Fruit fly (Drosophila melanogaster) whole organism, embryonic: ENCODE results near the gene p23.

Experiments used
- BEAF-32 ChIP-seq: fragments of 200-800 bp; sonication (Bioruptor generic); optimal IDR thresholded peaks from 3 replicates; lab custom pipeline; 2017; ENCODE audit warnings: missing biosample characterization, missing genetic modification characterization, mild to moderate bottlenecking, moderate library complexity, missing genetic modification reagents
- BtbVII ChIP-seq: fragments of 200-800 bp; sonication (Bioruptor generic); optimal IDR thresholded peaks from 3 replicates; lab custom pipeline; 2017; ENCODE audit warnings: missing biosample characterization, mild to moderate bottlenecking, missing genetic modification characterization
- CG1024 ChIP-seq: fragments of 200-800 bp; sonication (Bioruptor generic); IDR thresholded peaks from 2 replicates; pipeline ENCODE4 v1.3.6; 2022; ENCODE audit warnings: missing biosample characterization, missing genetic modification characterization
- CG17186 ChIP-seq: fragments of 200-800 bp; sonication (Bioruptor generic); optimal IDR thresholded peaks from 3 replicates; lab custom pipeline; 2017; ENCODE audit warnings: missing biosample characterization, missing genetic modification reagents, missing genetic modification characterization
- CG17328 ChIP-seq: fragments of 200-800 bp; sonication (Bioruptor generic); IDR thresholded peaks from 2 replicates; pipeline ENCODE4 v1.3.6; 2022; ENCODE audit warnings: missing biosample characterization, missing genetic modification characterization
- CG34376 ChIP-seq: fragments of 200-800 bp; sonication (Bioruptor generic); optimal IDR thresholded peaks from 2 replicates; lab custom pipeline; 2018; ENCODE audit warnings: missing biosample characterization, mild to moderate bottlenecking, missing genetic modification characterization
- CG3726 ChIP-seq: fragments of 200-800 bp; sonication (Bioruptor generic); IDR thresholded peaks from 3 replicates; pipeline ENCODE4, ENCODE4 v1.3.6; 2022; ENCODE audit warnings: missing biosample characterization, missing genetic modification characterization
- CG43689 ChIP-seq: fragments of 200-800 bp; sonication (Bioruptor generic); IDR thresholded peaks from 2 replicates; pipeline ENCODE4 v1.3.6; 2022; ENCODE audit warnings: missing biosample characterization, missing genetic modification characterization
- CG4617 ChIP-seq: fragments of 200-800 bp; sonication (Bioruptor generic); optimal IDR thresholded peaks from 3 replicates; lab custom pipeline; 2016; ENCODE audit warnings: missing biosample characterization, missing genetic modification characterization, borderline replicate concordance
- CG4707 ChIP-seq: fragments of 200-800 bp; sonication (Bioruptor generic); optimal IDR thresholded peaks from 2 replicates; lab custom pipeline; 2018; ENCODE audit warnings: missing biosample characterization, mild to moderate bottlenecking, missing genetic modification characterization, moderate library complexity
- CG5953 ChIP-seq: fragments of 200-800 bp; sonication (Bioruptor generic); IDR thresholded peaks from 2 replicates; pipeline ENCODE4 v1.3.6; 2022; ENCODE audit warnings: missing biosample characterization, missing genetic modification characterization
- CG6272 ChIP-seq: fragments of 200-800 bp; sonication (Bioruptor generic); IDR thresholded peaks from 2 replicates; pipeline ENCODE4 v1.3.6; 2022; ENCODE audit warnings: missing biosample characterization, missing genetic modification characterization
- CG6683 ChIP-seq: fragments of 200-800 bp; sonication (Bioruptor generic); optimal IDR thresholded peaks from 2 replicates; lab custom pipeline; 2017; ENCODE audit warnings: missing biosample characterization, mild to moderate bottlenecking, missing genetic modification characterization, missing genetic modification reagents
- CG7372 ChIP-seq: fragments of 200-800 bp; sonication (Bioruptor generic); IDR thresholded peaks from 2 replicates; pipeline ENCODE4 v1.3.6; 2022; ENCODE audit warnings: missing biosample characterization, missing genetic modification characterization
- CG7745 ChIP-seq: fragments of 200-800 bp; sonication (Bioruptor generic); optimal IDR thresholded peaks from 2 replicates; lab custom pipeline; 2018; ENCODE audit warnings: missing biosample characterization, mild to moderate bottlenecking, missing genetic modification characterization, moderate library complexity
- CG7786 ChIP-seq: fragments of 200-800 bp; sonication (Bioruptor generic); optimal IDR thresholded peaks from 2 replicates; lab custom pipeline; 2016; ENCODE audit warnings: missing biosample characterization, missing genetic modification characterization
- CG9876 ChIP-seq: fragments of 200-800 bp; sonication (Bioruptor generic); optimal IDR thresholded peaks from 2 replicates; lab custom pipeline; 2016; ENCODE audit warnings: missing biosample characterization, missing genetic modification characterization
- Dll ChIP-seq: fragments of 200-800 bp; sonication (Bioruptor generic); IDR thresholded peaks from 4 replicates; pipeline ENCODE4 v1.3.6; 2022; ENCODE audit warnings: missing biosample characterization, missing genetic modification characterization; ENCODE audit not compliant: partially characterized antibody
- Gsc ChIP-seq: fragments of 200-800 bp; sonication (Bioruptor generic); IDR thresholded peaks from 2 replicates; pipeline ENCODE4 v1.3.6; 2022; ENCODE audit warnings: missing biosample characterization, missing genetic modification characterization
- HmgZ ChIP-seq: fragments of 200-800 bp; sonication (Bioruptor generic); optimal IDR thresholded peaks from 2 replicates; lab custom pipeline; 2018; ENCODE audit warnings: missing biosample characterization, mild to moderate bottlenecking, missing genetic modification characterization
- Hr78 ChIP-seq, 2 experiments: fragments of 200-800 bp in 1 of 2; fragments of >200 bp in 1 of 2; sonication (Bioruptor generic) in 1 of 2; optimal IDR thresholded peaks; 2 replicates each; lab custom pipeline; 2017 to 2019; ENCODE audit warnings: missing biosample characterization in 2 of 2, missing genetic modification characterization in 2 of 2, mild to moderate bottlenecking in 1 of 2, moderate library complexity in 1 of 2
- Lhr ChIP-seq: fragments of 200-800 bp; sonication (Bioruptor generic); optimal IDR thresholded peaks from 3 replicates; lab custom pipeline; 2017; ENCODE audit warnings: mild to moderate bottlenecking, missing biosample characterization, missing genetic modification reagents, missing genetic modification characterization
- MESR4 ChIP-seq: fragments of 200-800 bp; sonication (Bioruptor generic); optimal IDR thresholded peaks from 2 replicates; lab custom pipeline; 2018; ENCODE audit warnings: missing biosample characterization, mild to moderate bottlenecking, missing genetic modification characterization, moderate library complexity
- Med ChIP-seq: fragments of 200-800 bp; sonication (Bioruptor generic); peaks from one replicate; lab custom pipeline; 2016; ENCODE audit warnings: missing biosample characterization, missing genetic modification characterization, mild to moderate bottlenecking, inconsistent platforms, moderate library complexity
- NFAT ChIP-seq: fragments of 200-800 bp; sonication (Bioruptor generic); IDR thresholded peaks from 2 replicates; pipeline ENCODE4 v1.3.6; 2022; ENCODE audit warnings: missing biosample characterization, missing genetic modification characterization
- Six4 ChIP-seq: fragments of 200-800 bp; sonication (Bioruptor generic); optimal IDR thresholded peaks from 2 replicates; lab custom pipeline; 2016; ENCODE audit warnings: missing biosample characterization, missing genetic modification characterization
- Sox100B ChIP-seq: fragments of 200-800 bp; sonication (Bioruptor generic); optimal IDR thresholded peaks from 3 replicates; lab custom pipeline; 2018; ENCODE audit warnings: missing biosample characterization, mild to moderate bottlenecking, missing genetic modification characterization
- Spps ChIP-seq: fragments of 200-800 bp; sonication (Bioruptor generic); optimal IDR thresholded peaks from 2 replicates; lab custom pipeline; 2018; ENCODE audit warnings: missing biosample characterization, mild to moderate bottlenecking, missing genetic modification characterization
- ac ChIP-seq: fragments of 200-800 bp; sonication (Bioruptor generic); optimal IDR thresholded peaks from 3 replicates; lab custom pipeline; 2017; ENCODE audit warnings: missing biosample characterization, mild to moderate bottlenecking, missing genetic modification characterization
- al ChIP-seq: fragments of 200-800 bp; sonication (Bioruptor generic); IDR thresholded peaks from 2 replicates; pipeline ENCODE4 v1.3.6; 2022; ENCODE audit warnings: missing biosample characterization, missing genetic modification characterization
- ap ChIP-seq: fragments of 200-800 bp; sonication (Bioruptor generic); IDR thresholded peaks from 2 replicates; pipeline ENCODE4 v1.3.6; 2022; ENCODE audit warnings: missing biosample characterization, missing genetic modification characterization
- ato ChIP-seq: fragments of 200-800 bp; sonication (Bioruptor generic); IDR thresholded peaks from 2 replicates; pipeline ENCODE4 v1.3.6; 2022; ENCODE audit warnings: missing biosample characterization, missing genetic modification characterization; ENCODE audit not compliant: partially characterized antibody
- cas ChIP-seq: fragments of 200-800 bp; sonication (Bioruptor generic); IDR thresholded peaks from 2 replicates; pipeline ENCODE4 v1.3.6; 2022; ENCODE audit warnings: missing biosample characterization, missing genetic modification characterization
- chm ChIP-seq: fragments of 200-800 bp; sonication (Bioruptor generic); IDR thresholded peaks from 2 replicates; pipeline ENCODE4 v1.3.6; 2022; ENCODE audit warnings: missing biosample characterization, missing genetic modification characterization
- dm ChIP-seq: fragments of 200-800 bp; sonication (Bioruptor generic); optimal IDR thresholded peaks from 3 replicates; lab custom pipeline; 2016; ENCODE audit warnings: missing biosample characterization, missing genetic modification characterization
- en ChIP-seq: fragments of 200-800 bp; sonication (Bioruptor generic); optimal IDR thresholded peaks from 2 replicates; lab custom pipeline; 2016; ENCODE audit warnings: missing biosample characterization, missing genetic modification characterization
- exex ChIP-seq: fragments of 200-800 bp; sonication (Bioruptor generic); optimal IDR thresholded peaks from 4 replicates; lab custom pipeline; 2018; ENCODE audit warnings: missing biosample characterization, mild to moderate bottlenecking, missing genetic modification characterization, moderate library complexity
- hbn ChIP-seq: fragments of 200-800 bp; sonication (Bioruptor generic); IDR thresholded peaks from 2 replicates; pipeline ENCODE4 v1.3.6; 2022; ENCODE audit warnings: missing biosample characterization, missing genetic modification characterization; ENCODE audit not compliant: partially characterized antibody
- kay ChIP-seq: fragments of 200-800 bp; sonication (Bioruptor generic); optimal IDR thresholded peaks from 2 replicates; lab custom pipeline; 2016; ENCODE audit warnings: missing biosample characterization, missing genetic modification characterization
- kni ChIP-seq: fragments of 200-800 bp; sonication (Bioruptor generic); optimal IDR thresholded peaks from 3 replicates; lab custom pipeline; 2017; ENCODE audit warnings: mild to moderate bottlenecking, missing biosample characterization, missing genetic modification reagents, missing genetic modification characterization
- nerfin-1 ChIP-seq: fragments of 200-800 bp; sonication (Bioruptor generic); optimal IDR thresholded peaks from 3 replicates; lab custom pipeline; 2019; ENCODE audit warnings: missing biosample characterization, mild to moderate bottlenecking, missing genetic modification characterization, moderate library complexity
- oc ChIP-seq: fragments of 200-800 bp; sonication (Bioruptor generic); optimal IDR thresholded peaks from 2 replicates; lab custom pipeline; 2018; ENCODE audit warnings: missing biosample characterization, mild to moderate bottlenecking, missing genetic modification characterization, moderate library complexity
- phol ChIP-seq: fragments of 200-800 bp; sonication (Bioruptor generic); optimal IDR thresholded peaks from 3 replicates; lab custom pipeline; 2018; ENCODE audit warnings: missing biosample characterization, mild to moderate bottlenecking, missing genetic modification characterization, moderate library complexity
- pita ChIP-seq: fragments of 200-800 bp; sonication (Bioruptor generic); optimal IDR thresholded peaks from 2 replicates; lab custom pipeline; 2017; ENCODE audit warnings: missing biosample characterization, mild to moderate bottlenecking, missing genetic modification characterization
- psq ChIP-seq: fragments of 200-800 bp; sonication (Bioruptor generic); optimal IDR thresholded peaks from 2 replicates; lab custom pipeline; 2017; ENCODE audit warnings: missing biosample characterization, missing genetic modification characterization
- sqz ChIP-seq: fragments of 200-800 bp; sonication (Bioruptor generic); optimal IDR thresholded peaks from 3 replicates; lab custom pipeline; 2018; ENCODE audit warnings: missing biosample characterization, mild to moderate bottlenecking, missing genetic modification characterization
- tna ChIP-seq: fragments of 200-800 bp; sonication (Bioruptor generic); IDR thresholded peaks from 2 replicates; pipeline ENCODE4 v1.3.6; 2022; ENCODE audit warnings: missing biosample characterization, missing genetic modification characterization; ENCODE audit not compliant: partially characterized antibody
- trh ChIP-seq: fragments of 200-800 bp; sonication (Bioruptor generic); optimal IDR thresholded peaks from 2 replicates; lab custom pipeline; 2016; ENCODE audit warnings: missing biosample characterization, missing genetic modification characterization
- wdn ChIP-seq: fragments of 200-800 bp; sonication (Bioruptor generic); IDR thresholded peaks from 2 replicates; pipeline ENCODE4 v1.3.6; 2022; ENCODE audit warnings: missing biosample characterization, missing genetic modification characterization

Gene p23

DNA sequence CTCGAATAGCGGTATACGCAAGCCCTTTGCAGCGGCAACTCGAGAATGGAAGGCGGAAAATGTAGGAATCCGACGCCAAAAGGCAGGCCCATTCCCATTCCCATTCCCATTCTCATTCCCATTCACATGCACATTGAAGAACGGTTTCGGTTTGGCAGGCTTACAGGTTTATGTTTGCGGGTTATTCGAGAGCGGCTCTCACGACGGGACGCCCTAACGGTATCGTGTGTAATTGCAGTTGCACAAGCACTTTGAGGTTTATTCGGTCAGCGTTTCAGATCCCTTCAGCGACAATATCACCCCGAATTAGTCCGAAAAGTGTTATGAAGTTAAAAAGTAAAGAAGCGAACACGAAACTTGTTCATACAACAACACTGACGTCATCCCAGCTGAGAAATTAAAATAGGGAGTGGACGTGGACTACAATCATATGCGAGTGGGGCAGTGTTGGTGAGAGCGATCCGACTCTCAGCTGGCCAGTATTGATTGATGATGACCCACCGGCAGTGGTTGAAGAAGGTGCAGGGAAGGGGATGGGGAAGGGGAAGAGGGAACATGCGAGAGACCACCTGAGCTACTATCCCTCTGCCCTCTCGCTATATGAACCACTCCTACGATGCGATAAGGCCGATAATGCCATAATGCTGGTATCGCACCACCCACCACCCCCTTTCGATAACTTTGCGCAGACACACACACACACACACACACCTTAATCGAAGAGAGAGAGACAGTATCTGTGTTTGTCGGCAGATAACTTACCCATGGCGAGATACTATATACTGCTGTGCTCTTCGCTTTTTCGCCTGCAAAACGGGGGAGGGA, 26.7 kb downstream of the p23 start (continued):
- TF ChIP-seq Hr78 (GFP tag; optimal IDR thresholded peaks at IDR 0.05; lab: Kevin White, UChicago) (peak in 1 of 2 experiments; percentile 32), tna (GFP tag; lab: Robert Waterston, UW) (no peak), cas (no peak), Sox100B (GFP tag; lab: Kevin White, UChicago) (no peak), BtbVII (GFP tag; lab: Kevin White, UChicago) (peak; percentile 5), CG7372 (no peak), NFAT (no peak), Gsc (GFP tag; lab: Robert Waterston, UW) (no peak), CG7786 (GFP tag; lab: Kevin White, UChicago) (no peak), CG43689 (GFP tag; lab: Robert Waterston, UW) (no peak), dm (no peak), kni (GFP tag; lab: Kevin White, UChicago) (peak; percentile 79), kay (GFP tag; lab: Kevin White, UChicago) (peak; percentile 40), CG34376 (GFP tag; lab: Kevin White, UChicago) (peak; percentile 96), MESR4 (no peak), exex (peak; percentile 82), CG6683 (no peak), ato (no peak), hbn (GFP tag; lab: Robert Waterston, UW) (no peak), Med (GFP tag; lab: Kevin White, UChicago) (peak; percentile 59), nerfin-1 (tag; lab: Kevin White, UChicago) (no peak), ap (GFP tag; lab: Robert Waterston, UW) (no peak), CG4707 (GFP tag; lab: Kevin White, UChicago) (no peak), al (GFP tag; lab: Robert Waterston, UW) (no peak), chm (GFP tag; lab: Robert Waterston, UW) (no peak), CG4617 (GFP tag; lab: Kevin White, UChicago) (no peak), CG9876 (GFP tag; lab: Kevin White, UChicago) (no peak), CG6272 (GFP tag; lab: Robert Waterston, UW) (no peak), en (GFP tag; lab: Kevin White, UChicago) (no peak), oc (tag; lab: Kevin White, UChicago) (no peak), Six4 (no peak), Spps (tag; lab: Kevin White, UChicago) (no peak), Lhr (GFP tag; lab: Kevin White, UChicago) (no peak), phol (tag; lab: Kevin White, UChicago) (no peak), ac (no peak), CG17328 (GFP tag; lab: Robert Waterston, UW) (no peak), psq (GFP tag; lab: Kevin White, UChicago) (no peak), CG1024 (no peak), pita (GFP tag; lab: Kevin White, UChicago) (no peak), BEAF-32 (GFP tag; lab: Kevin White, UChicago) (no peak), CG17186 (GFP tag; lab: Kevin White, UChicago) (no peak), Dll (GFP tag; lab: Robert Waterston, UW) (no peak), wdn (GFP tag; lab: Robert Waterston, UW) (no peak), CG7745 (no peak), CG5953 (GFP tag; lab: Robert Waterston, UW) (no peak), sqz (GFP tag; lab: Kevin White, UChicago) (no peak), HmgZ (tag; lab: Kevin White, UChicago) (peak; percentile 82), trh (GFP tag; lab: Kevin White, UChicago) (no peak), CG3726 (no peak)
